Worm (Caenorhabditis elegans): ENCODE data around the gene madf-11.

Gene madf-11

DNA sequence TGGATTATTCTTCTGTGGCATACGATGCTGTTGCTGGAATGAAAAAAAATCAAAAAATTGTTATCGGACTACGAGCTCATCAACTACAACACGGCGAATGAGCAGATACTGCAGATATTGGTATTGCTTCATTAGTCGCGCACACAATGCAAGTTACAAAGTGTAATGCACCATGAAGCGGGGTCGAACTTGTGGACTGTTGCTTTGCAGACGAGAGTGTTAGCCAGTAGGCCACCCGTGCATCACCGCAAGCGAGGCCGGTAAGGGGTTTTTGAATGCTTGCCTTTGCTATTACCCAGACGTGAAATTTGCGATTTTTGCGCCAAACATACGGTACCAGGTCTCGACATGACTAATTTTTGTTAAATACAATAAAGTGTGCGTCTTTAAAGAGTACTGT, 1.3 kb downstream of the madf-11 start:
- peak; percentile 95 for TF ChIP-seq ztf-23 (GFP tag; IDR thresholded peaks at IDR 0.05)
- peak; percentile 89 for TF ChIP-seq cog-1 (tag; optimal IDR thresholded peaks at IDR 0.05)
- TF ChIP-seq ref-1 (GFP tag; conservative IDR thresholded peaks at IDR 0.05), result peak; percentile 94
- TF ChIP-seq med-1 (GFP tag; optimal IDR thresholded peaks at IDR 0.05; ENCODE audit: insufficient read depth), result peak; percentile 87
- TF ChIP-seq klf-2 (GFP tag; conservative IDR thresholded peaks at IDR 0.05), result peak; percentile 85
- TF ChIP-seq T22C8.4 (GFP tag; IDR thresholded peaks at IDR 0.05), result peak; percentile 89
- TF ChIP-seq tab-1 (GFP tag; IDR thresholded peaks at IDR 0.05), result peak; percentile 97
- peak; percentile 98 for TF ChIP-seq flt-1 (GFP tag; IDR thresholded peaks at IDR 0.05)
- TF ChIP-seq ztf-29 (GFP tag; IDR thresholded peaks at IDR 0.05), result peak; percentile 97

DNA sequence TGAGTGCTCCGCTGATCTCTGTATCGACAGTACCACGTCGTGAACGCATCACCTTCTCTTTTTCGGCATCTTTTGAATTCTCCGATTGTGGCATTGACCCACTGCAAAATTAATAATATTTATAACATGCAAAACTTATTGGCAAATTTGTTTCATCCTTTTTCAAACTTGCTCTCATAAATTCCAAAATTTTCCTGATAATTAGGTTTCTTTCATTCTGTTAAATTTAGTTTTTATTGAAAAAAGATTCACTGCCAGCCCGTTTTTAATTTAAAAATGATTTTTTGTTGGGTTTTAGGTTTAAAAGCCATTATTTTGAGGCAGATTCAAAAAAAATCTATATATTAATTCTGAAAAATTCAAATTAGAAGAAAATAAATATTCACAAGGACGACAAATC, 3.3 kb downstream of the madf-11 start, which contains the start of gene wdr-37:
TSS of gene wdr-37 (minus strand) at position 101 of the 400 bp plus-strand sequence.
- TF ChIP-seq flt-1 (GFP tag; IDR thresholded peaks at IDR 0.05), result no peak
- no peak for TF ChIP-seq tab-1 (GFP tag; IDR thresholded peaks at IDR 0.05)
- TF ChIP-seq ztf-29 (GFP tag; IDR thresholded peaks at IDR 0.05), result no peak
- no peak for TF ChIP-seq cog-1 (tag; optimal IDR thresholded peaks at IDR 0.05)
- no peak for TF ChIP-seq T22C8.4 (GFP tag; IDR thresholded peaks at IDR 0.05)
- TF ChIP-seq ztf-23 (GFP tag; IDR thresholded peaks at IDR 0.05), result no peak
- TF ChIP-seq ref-1 (GFP tag; conservative IDR thresholded peaks at IDR 0.05), result no peak
- no peak for TF ChIP-seq klf-2 (GFP tag; conservative IDR thresholded peaks at IDR 0.05)
- no peak for TF ChIP-seq med-1 (GFP tag; optimal IDR thresholded peaks at IDR 0.05; ENCODE audit: insufficient read depth)

DNA sequence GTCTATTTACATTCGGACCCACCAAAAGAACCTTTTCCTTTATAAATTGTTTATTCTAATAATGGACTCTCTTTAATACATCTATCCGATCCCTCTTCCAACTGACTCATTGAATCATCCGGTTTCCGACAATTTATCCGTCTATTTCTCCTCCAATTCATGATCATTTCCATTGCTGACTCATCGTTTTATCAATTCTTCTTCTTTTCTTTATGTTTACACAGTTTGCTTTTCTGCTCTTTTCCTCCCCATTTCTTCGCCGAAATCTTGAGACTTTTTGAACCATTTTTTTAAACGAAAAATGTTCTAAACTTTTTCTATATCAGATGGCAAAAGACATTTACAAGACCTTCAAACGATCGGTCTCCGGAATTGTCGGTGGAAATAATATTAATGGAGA, 7.8 kb downstream of the madf-11 start, which contains the start of gene ced-6:
TSS of gene ced-6 (plus strand) at position 327 of the 400 bp plus-strand sequence.
- TF ChIP-seq flt-1 (GFP tag; IDR thresholded peaks at IDR 0.05), result no peak
- no peak for TF ChIP-seq ref-1 (GFP tag; conservative IDR thresholded peaks at IDR 0.05)
- TF ChIP-seq T22C8.4 (GFP tag; IDR thresholded peaks at IDR 0.05), result no peak
- TF ChIP-seq tab-1 (GFP tag; IDR thresholded peaks at IDR 0.05), result no peak
- no peak for TF ChIP-seq ztf-29 (GFP tag; IDR thresholded peaks at IDR 0.05)
- TF ChIP-seq cog-1 (tag; optimal IDR thresholded peaks at IDR 0.05), result no peak
- TF ChIP-seq med-1 (GFP tag; optimal IDR thresholded peaks at IDR 0.05; ENCODE audit: insufficient read depth), result no peak
- no peak for TF ChIP-seq ztf-23 (GFP tag; IDR thresholded peaks at IDR 0.05)
- no peak for TF ChIP-seq klf-2 (GFP tag; conservative IDR thresholded peaks at IDR 0.05)

DNA sequence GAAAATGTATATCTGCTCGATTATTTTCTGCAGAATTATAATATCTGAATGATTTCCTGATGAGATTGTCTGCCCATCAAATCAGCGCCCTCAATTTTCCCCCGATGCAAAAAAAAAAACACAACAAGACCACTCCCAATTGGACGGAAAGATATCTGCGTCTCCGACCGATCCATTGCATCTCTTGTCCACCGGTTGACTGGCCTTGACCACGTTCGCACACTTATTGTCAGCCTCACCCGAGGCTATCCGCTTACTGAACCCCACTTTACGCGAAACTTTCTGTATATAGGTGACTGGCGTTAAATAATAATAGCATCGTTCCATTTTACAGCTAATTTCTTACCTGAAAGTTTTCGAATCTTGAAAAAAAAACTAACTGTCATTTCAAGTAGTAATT, 8.9 kb downstream of the madf-11 start:
- no peak for TF ChIP-seq ref-1 (GFP tag; conservative IDR thresholded peaks at IDR 0.05)
- no peak for TF ChIP-seq med-1 (GFP tag; optimal IDR thresholded peaks at IDR 0.05; ENCODE audit: insufficient read depth)
- TF ChIP-seq ztf-23 (GFP tag; IDR thresholded peaks at IDR 0.05), result no peak
- TF ChIP-seq klf-2 (GFP tag; conservative IDR thresholded peaks at IDR 0.05), result no peak
- TF ChIP-seq tab-1 (GFP tag; IDR thresholded peaks at IDR 0.05), result no peak
- no peak for TF ChIP-seq T22C8.4 (GFP tag; IDR thresholded peaks at IDR 0.05)
- TF ChIP-seq ztf-29 (GFP tag; IDR thresholded peaks at IDR 0.05), result no peak
- no peak for TF ChIP-seq cog-1 (tag; optimal IDR thresholded peaks at IDR 0.05)
- TF ChIP-seq flt-1 (GFP tag; IDR thresholded peaks at IDR 0.05), result no peak

DNA sequence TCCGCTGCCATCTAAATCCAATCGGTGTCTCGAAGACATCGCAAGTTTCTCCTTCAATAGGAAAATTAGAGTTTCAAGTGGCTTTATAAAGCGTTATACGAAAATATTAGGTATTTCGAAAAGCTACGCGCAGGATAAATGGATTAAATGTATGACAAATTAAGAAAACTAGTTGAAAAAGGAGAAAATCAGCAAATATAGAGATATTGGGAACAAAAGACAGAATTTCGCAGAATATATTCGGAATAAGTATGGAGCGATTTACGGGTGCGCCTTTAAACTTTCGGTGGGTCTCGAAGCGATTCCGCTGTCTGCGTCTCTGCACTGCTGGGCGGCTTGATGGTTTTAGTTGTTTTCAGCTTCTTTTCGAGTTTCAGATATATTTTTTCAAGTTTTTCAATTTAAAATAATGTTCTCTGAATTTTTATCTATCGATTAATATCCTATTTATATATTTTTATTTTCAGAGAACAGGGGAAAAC, 11.6 kb downstream of the madf-11 start, which contains the start of the genes ddx-15 and ucr-1:
TSS of gene ddx-15 (minus strand) at position 51 of the 482 bp plus-strand sequence.
TSS of gene ucr-1 (plus strand) at position 468 of the 482 bp plus-strand sequence.
- TF ChIP-seq T22C8.4 (GFP tag; IDR thresholded peaks at IDR 0.05) (no peak), ztf-23 (GFP tag; IDR thresholded peaks at IDR 0.05) (0 out of 2 replicates have a peak, but pooled peaks have one; percentile 39)

DNA sequence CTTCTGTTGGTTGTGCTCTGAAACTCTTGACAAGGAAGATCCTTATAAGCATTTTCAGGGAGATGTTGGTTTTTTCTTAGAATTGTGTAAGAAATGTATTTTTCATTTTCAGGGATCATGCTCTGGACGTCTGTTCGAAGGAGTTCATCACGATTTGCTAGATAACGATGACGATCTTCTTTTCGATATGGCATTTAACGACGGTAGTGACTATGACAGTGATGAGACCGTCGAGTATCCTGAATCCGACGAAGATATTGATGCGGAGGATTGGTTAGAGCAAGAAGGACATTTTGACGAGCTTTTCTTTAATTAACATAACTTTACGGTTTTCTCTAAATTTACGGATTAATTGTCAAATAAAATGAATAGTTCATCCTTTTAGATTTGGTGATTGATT, 14.5 kb downstream of the madf-11 start:
- TF ChIP-seq med-1 (GFP tag; optimal IDR thresholded peaks at IDR 0.05; ENCODE audit: insufficient read depth), result no peak

DNA sequence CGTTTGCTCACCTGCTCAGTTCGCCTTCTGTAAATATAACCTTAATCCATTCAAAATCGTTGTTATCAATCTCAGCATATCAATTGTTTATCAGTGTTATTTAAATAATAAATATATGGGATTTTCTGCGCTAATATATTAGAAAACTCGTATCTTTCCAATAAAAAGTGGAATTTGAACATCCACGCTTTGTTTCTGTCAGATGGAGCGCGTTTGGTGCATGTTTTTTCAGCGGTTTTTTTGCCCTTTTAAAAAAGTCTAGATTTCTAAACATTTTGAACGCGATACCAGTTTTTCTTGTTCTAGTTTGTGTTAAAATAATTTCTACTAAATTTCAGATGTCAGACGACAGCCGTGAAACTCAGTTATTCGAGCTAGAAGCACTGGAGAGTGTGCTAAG, 16.4 kb downstream of the madf-11 start, which contains the start of gene F56D2.2:
TSS of gene F56D2.2 (plus strand) at position 339 of the 400 bp plus-strand sequence.
- TF ChIP-seq flt-1 (GFP tag; IDR thresholded peaks at IDR 0.05) (0 out of 2 replicates have a peak, but pooled peaks have one; percentile 44), ztf-23 (GFP tag; IDR thresholded peaks at IDR 0.05) (no peak)

DNA sequence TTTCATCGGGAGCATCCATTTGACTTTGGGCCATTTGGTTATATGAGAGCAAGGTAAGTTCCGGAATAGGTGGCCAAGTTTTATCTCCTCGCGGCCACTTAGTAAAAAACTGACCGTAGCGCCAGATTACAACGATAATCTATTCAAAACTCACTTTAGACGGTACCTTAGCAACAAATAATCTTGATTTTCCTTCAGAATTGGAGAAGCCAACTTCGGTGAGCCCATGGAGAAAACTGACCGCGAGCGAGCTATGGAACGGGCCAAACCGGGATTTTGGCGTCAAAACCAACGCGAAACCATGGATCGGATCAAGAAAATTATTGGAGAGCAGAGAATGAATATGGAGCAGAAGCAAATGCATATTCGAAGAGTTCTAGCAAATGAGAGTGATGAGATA, 17.6 kb downstream of the madf-11 start:
- TF ChIP-seq cog-1 (tag; optimal IDR thresholded peaks at IDR 0.05), result no peak
- TF ChIP-seq klf-2 (GFP tag; conservative IDR thresholded peaks at IDR 0.05), result no peak
- no peak for TF ChIP-seq tab-1 (GFP tag; IDR thresholded peaks at IDR 0.05)
- TF ChIP-seq flt-1 (GFP tag; IDR thresholded peaks at IDR 0.05), result no peak

DNA sequence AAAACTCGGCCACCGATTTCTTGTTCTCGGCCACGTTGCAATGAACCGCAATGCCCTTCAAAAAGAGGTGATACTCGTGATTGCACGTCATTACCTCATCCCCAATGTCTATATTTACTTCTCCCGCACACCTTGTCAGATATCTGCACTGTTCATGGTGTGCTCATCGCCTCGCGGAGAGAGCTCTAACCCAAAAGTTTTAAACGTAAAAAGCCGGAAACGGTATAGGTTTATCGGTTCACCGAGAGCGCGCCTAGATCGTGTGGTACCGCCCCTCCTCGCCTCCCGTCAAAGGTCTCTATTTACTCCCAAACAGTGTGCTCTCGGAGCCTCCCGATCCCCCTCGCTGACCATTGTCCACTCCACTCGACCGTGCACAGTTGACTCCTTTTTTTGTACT, 18.6 kb downstream of the madf-11 start, which contains the start of gene F56D2.3:
TSS of gene F56D2.3 (plus strand) at position 301 of the 400 bp plus-strand sequence.
- TF ChIP-seq ztf-29 (GFP tag; IDR thresholded peaks at IDR 0.05), result no peak
- TF ChIP-seq med-1 (GFP tag; optimal IDR thresholded peaks at IDR 0.05; ENCODE audit: insufficient read depth), result no peak

DNA sequence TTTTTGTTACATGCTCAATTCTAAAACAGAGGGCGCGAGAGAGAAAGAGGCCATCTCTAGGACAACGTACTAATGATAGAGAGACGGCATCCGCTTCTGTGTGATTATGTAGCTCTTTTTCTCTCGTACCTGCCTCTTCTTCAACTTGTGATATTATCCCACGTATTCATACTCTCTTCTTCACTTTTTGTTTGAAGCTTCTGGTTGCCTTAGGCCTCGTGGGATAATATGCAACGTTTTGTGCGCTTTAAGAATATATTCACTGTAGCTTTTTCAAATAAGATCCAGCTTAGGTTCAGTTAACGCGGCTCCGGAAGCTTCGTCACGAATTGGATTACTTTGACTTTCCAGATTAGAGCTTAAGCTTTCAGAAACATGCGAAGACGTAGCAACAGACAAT, 20.5 kb downstream of the madf-11 start, which contains the start of the genes F56D2.8 and uev-2:
TSS of gene F56D2.8 (minus strand) at position 101 of the 400 bp plus-strand sequence.
TSS of gene uev-2 (plus strand) at position 360 of the 400 bp plus-strand sequence.
- TF ChIP-seq tab-1 (GFP tag; IDR thresholded peaks at IDR 0.05) (no peak), flt-1 (GFP tag; IDR thresholded peaks at IDR 0.05) (no peak), ztf-23 (GFP tag; IDR thresholded peaks at IDR 0.05) (no peak), med-1 (GFP tag; optimal IDR thresholded peaks at IDR 0.05; ENCODE audit: insufficient read depth) (no peak), cog-1 (tag; optimal IDR thresholded peaks at IDR 0.05) (no peak), ref-1 (GFP tag; conservative IDR thresholded peaks at IDR 0.05) (no peak), ztf-29 (GFP tag; IDR thresholded peaks at IDR 0.05) (no peak), klf-2 (GFP tag; conservative IDR thresholded peaks at IDR 0.05) (no peak), T22C8.4 (GFP tag; IDR thresholded peaks at IDR 0.05) (no peak)

DNA sequence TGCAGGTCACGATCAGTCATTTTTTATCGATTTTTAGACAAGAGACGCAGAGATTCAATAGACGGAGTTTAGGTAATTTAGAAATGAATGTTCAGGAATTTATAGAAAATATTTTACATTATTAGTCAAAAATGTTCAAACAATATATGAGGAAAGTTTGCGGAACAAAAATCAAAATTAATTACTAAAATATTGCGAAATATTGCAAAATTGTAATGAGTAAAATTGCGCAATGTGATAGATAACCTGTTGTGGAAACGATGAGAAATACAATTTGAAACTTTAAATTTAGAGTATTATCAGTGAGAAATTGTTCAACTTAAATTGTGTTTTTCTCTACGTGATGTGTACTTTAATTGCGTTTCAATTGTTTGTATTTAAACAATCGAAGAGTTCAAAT, 22.2 kb downstream of the madf-11 start, which contains the start of gene F56D2.5:
TSS of gene F56D2.5 (minus strand) at position 371 of the 400 bp plus-strand sequence.
- TF ChIP-seq ztf-23 (GFP tag; IDR thresholded peaks at IDR 0.05) (no peak), ztf-29 (GFP tag; IDR thresholded peaks at IDR 0.05) (no peak)

All from whole organism, midembryonic.